Fruit fly (Drosophila melanogaster): ENCODE data around the gene CG16863.

The CG16863 gene

DNA sequence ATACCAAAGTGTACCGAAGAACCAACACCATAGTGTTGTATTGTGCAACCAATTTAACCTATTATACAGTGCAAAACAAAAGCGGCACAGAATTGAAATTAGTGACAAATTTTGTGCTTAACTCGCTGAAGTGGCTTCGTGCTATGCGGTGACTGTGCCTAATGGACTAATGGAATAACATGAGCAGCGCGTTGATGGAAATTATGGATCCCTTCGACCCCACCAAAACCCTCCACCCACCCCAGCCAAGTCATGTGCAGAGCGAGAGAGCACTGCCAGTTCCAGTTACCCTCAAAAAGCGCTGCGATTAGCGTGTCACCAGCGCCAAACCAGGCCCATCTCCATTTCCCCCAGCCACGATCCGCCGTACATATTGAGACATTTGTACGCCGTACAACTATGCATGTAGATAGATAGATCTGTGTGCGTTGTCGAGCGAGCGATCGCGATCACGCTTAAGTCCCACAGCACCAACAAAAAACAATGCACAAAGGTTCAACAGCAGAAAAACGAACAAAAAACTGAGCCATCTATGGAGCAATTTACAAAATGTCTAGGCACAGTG lies 11.4 kb downstream of the CG16863 start:
- no peak for TF ChIP-seq CTCF (optimal IDR thresholded peaks at IDR 0.05)
- TF ChIP-seq CG8478 (optimal IDR thresholded peaks at IDR 0.05), result no peak

DNA sequence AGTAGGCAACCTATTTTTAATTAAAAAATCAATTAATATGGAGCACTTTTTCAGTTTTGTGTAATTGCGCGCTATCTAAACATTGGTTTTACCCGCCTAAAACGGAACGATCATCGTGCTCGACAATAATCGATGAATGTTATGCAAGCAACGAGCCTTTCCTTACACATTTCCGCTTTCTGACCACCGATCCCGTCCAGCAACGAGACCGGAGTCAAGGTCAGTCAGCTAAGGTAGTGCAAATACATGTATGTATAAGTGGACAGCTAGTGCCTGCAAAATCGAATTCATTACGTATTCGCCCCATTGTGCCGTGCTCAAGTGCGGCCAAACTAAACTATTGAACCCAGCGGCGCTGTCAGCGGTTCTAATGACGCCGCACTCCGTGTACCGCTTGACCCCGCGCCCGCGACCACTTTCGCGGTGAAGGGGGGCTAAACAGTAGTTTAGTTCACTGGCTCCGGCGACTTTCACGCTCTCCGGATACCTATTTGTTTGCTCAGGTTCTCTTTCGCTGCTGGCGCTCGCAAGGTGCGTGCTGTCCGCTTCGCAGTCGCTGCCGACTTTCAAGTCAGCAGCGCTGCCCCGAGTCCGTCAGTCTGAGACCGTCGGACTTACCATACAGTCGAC lies 12.4 kb downstream of the CG16863 start, which contains the start of gene CAH1:
Gene CAH1, plus strand, starts transcription at position 595 of the 630 bp plus-strand sequence.
- no peak for TF ChIP-seq CTCF (optimal IDR thresholded peaks at IDR 0.05)
- TF ChIP-seq CG8478 (optimal IDR thresholded peaks at IDR 0.05), result no peak

DNA sequence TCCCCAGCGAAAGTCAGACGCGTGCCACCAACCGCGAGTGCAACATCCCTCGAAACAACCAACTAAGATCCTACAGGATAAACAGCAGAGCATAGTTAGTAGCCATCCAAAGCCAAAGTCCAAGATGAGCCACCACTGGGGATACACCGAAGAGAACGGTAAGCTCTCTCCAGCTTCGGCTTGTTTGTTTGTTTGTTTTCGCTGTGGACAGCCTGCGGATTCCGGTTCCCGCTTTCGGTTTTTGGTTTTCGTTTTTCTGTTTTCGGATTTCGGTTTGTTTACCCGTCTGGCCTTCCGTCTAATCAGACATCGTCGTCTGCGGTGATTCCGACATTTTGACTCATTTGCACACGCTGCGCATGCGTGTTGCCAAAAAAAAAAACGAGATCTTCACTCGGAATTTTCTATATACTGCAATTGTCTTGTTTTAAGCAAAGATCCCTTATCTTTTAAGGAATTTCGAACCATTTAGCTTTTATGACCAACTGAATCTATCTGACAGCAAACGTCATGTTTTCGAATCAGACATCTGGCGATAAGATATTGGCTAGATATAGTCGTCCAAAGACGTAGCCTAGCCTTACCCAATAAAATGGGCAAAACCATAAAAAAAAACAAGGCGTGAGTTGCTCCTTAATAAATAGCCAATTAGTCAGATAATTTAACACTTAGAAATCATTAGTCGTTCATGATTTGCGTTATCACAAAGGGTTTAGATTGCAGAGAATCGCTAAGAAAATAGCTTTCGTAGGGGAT lies 13.2 kb downstream of the CG16863 start:
- TF ChIP-seq CTCF (optimal IDR thresholded peaks at IDR 0.05), result no peak
- TF ChIP-seq CG8478 (optimal IDR thresholded peaks at IDR 0.05), result no peak

DNA sequence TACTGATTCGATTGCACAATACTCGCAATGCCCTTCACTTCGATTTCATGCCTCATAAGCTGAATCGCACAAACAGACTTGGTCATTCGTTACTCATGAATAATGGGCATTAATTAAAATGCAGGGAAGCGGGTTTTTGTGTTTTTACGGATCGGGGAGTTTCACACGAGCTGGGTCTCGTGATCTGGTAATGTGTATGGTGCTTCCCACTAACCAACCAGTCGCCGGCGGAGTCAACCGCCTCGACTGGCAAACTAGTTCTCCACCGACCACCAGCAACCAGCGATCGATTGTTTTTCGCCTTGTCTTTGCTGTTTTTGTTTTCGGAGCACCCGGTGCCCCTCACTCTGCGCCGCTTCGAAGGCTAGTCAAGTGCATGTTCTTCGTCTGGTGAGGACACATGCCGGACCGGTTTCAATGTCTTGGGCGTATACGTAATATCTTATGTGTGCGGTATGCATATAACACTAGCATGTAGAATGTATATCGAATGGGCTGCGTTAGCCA lies 13.9 kb downstream of the CG16863 start:
- TF ChIP-seq CG8478 (optimal IDR thresholded peaks at IDR 0.05) (no peak), CTCF (optimal IDR thresholded peaks at IDR 0.05) (no peak)

DNA sequence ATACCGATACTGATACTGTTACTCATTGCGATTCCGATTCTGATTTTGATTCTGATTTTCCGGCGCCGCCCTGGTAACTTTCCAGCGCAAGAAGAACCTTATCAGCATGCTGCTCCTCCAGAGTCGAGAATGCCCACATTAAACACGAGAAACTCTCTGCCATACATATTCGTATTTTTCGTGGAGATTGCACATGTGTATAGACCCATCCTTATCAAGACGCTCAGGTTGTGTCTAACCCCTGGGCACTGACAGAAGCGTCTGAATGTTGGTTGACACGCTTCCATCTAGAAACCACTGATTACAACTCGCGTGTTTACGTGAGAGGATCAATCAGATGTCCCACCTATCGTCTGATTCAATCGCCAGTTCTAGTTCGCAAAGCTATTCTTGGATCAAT lies 14.4 kb downstream of the CG16863 start:
- no peak for TF ChIP-seq CG8478 (optimal IDR thresholded peaks at IDR 0.05)

DNA sequence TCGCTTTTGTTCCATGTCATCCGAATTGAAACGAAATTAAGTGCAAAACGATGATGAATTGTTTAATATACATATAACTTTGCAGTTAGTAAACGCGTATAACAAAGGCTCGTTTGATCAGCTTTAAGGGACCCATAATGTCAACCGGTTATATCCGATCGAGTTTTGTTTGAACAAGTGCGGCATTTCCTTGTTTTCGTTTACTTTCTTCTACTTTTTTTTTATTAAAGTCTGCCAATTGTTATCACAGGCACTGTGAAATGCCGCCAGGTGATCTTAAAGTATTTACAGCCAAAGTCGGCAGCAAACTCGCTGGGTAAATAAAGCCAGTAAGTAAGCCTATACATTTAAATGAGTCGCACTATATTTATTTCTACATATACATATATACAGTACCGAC lies 16.3 kb downstream of the CG16863 start:
- TF ChIP-seq CTCF (optimal IDR thresholded peaks at IDR 0.05) (no peak), CG8478 (optimal IDR thresholded peaks at IDR 0.05) (no peak)

DNA sequence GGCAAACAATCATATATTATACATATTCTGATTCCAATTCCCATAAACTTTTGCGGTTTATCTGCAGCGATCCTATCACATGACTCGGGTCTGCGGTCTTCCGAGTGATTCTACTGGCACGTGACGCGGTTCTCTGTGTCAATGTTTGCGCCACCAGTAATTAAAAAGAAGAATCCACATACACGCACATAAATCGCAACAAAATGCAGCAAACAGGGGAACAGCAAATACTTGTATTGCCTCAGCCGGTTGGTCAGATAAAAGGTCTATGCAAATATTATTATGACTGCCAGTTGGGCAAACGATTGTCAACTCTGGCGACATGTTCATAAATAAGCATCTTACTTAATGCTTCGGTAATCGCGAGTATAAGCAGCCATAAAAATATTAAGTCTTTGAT lies 17.2 kb downstream of the CG16863 start:
- no peak for TF ChIP-seq CG8478 (optimal IDR thresholded peaks at IDR 0.05)
- TF ChIP-seq CTCF (optimal IDR thresholded peaks at IDR 0.05), result no peak

DNA sequence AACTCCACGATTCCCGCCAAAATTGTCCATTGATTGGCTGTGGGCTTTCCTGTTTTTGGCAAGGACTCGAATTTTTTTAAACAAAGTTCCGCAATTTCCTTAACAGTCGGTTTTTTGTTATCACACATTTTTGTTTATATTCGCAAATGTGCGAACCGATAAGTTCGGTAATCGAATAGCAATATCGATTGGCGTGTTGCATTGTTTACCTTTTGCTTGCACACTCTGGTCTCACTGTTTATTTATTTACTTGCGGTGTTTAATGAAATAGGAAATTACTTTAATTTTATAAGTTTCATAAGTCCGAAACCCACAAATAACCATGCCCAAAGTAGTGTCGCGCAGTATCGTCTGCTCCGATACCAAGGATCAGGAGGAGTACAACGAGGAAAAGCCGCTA lies 20.6 kb downstream of the CG16863 start, which contains the start of the genes Adat1 and CG16865:
Gene Adat1, minus strand, starts transcription at position 152 of the 400 bp plus-strand sequence.
Gene CG16865, plus strand, starts transcription at position 200 of the 400 bp plus-strand sequence.
- TF ChIP-seq CTCF (optimal IDR thresholded peaks at IDR 0.05) (peak in 1 of 2 experiments; percentile 12), CG8478 (optimal IDR thresholded peaks at IDR 0.05) (no peak)

DNA sequence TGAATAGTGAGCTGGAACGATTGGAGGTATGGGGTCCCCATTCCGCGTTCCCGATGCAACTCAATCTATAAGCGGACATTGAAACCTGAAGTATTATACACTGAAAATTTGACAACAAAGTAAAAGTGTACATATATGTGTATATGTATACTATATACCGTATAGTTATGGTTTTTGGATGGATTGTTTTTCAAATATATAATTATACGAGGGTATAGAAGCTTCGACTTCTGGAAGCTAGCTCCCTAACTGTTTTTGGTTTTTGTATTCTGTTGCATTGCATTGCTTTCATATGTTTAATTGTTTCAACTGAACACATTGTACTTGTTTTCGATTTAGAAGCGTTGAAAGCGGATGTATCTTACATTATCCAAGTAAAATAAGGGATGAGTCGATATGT lies 22.4 kb downstream of the CG16863 start, which contains the start of gene CG16888:
Gene CG16888, minus strand, starts transcription at position 101 of the 400 bp plus-strand sequence.
- no peak for TF ChIP-seq CTCF (optimal IDR thresholded peaks at IDR 0.05)
- TF ChIP-seq CG8478 (optimal IDR thresholded peaks at IDR 0.05), result no peak

DNA sequence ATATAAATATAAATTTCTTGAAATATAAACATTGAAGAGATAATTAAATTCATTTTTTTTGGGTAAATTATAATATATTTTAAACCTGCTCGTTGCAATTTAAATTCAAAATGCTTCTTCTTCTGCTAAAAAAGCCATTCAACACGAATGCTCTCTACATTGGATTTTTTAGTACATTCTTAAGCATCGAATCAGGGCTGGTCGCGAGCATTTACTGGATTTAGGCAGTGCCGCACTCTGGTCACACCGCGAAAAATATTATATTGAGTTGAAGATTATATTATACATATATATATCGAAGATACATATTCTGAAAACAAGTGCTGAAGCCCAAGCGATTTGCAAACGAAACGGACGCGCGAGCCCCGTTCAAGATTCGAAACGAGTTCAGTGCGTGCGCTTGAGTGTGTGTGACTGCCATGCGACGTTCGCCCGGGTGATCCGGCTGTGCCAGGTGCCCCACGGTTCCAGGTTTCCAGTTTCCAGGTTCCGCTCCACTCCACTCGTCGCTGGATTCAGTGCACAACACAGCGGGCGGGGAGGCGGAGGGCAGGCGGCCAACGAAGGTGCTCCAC lies 22.9 kb downstream of the CG16863 start, which contains the start of gene Sos:
Gene Sos, plus strand, starts transcription at position 213 of the 575 bp plus-strand sequence.
- TF ChIP-seq CTCF (optimal IDR thresholded peaks at IDR 0.05) (no peak), CG8478 (optimal IDR thresholded peaks at IDR 0.05) (no peak)

DNA sequence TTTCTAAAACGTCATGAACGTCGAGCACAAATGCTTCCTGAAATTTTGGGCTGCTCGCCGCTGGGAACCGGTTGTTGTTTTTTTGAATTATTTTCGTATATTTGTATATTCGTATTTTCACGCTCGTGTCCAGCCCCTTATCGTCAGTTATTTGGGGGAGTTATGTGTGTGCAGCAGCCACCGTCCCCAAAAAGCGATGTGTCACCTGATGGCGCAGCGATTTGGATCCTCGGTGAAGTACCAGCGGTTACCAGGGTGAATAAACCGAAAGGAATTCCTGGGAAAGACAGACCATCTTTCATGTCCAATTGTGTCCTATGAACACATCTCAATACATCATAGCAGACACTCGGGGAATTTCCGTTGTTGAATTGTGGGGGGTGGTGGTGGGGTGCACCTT lies 29.4 kb downstream of the CG16863 start:
- TF ChIP-seq CTCF (optimal IDR thresholded peaks at IDR 0.05) (no peak), CG8478 (optimal IDR thresholded peaks at IDR 0.05) (no peak)

DNA sequence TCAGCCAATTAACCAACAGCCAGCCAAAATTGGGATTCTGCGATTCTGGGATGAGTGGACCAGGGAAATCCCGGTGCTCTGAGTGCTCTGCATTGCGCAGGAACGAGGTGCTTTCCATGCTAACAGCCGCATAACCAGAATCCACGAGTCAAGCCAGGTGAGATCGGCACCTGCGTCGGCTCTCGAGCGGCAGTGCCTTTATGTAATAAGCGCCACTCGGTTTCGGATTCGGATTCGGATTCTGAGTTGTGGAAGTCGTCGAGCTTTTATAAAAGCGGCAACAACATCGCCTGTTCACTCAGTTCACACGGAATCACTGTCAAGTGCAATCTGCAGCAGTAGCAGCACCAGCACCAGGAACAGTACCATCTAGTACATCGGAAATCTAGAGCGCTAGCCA lies 30.2 kb downstream of the CG16863 start, which contains the start of gene b:
Gene b, plus strand, starts transcription at position 301 of the 400 bp plus-strand sequence.
- TF ChIP-seq CG8478 (optimal IDR thresholded peaks at IDR 0.05), result no peak
- no peak for TF ChIP-seq CTCF (optimal IDR thresholded peaks at IDR 0.05)

DNA sequence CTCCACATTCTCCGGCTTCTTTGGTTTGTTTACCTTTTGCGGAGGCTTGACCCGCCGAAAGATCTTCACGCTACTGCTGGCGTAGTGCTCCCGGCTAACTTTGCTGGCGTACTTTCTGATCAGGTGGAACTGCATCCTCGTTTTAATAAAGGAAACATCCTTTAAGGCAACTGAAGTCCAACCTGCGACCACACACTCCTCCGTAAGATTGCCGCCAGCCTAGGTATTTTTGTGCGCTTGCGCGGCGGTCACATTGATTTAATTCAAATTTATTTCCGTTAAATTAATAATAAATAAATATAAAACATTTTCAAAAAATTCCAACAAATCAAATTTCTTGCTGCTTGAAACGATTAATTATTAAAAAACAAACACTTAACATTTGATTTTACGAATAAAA lies 36.8 kb downstream of the CG16863 start, which contains the start of gene PolG1:
Gene PolG1, minus strand, starts transcription at position 216 of the 400 bp plus-strand sequence.
- TF ChIP-seq CG8478 (optimal IDR thresholded peaks at IDR 0.05), result no peak
- no peak for TF ChIP-seq CTCF (optimal IDR thresholded peaks at IDR 0.05)

DNA sequence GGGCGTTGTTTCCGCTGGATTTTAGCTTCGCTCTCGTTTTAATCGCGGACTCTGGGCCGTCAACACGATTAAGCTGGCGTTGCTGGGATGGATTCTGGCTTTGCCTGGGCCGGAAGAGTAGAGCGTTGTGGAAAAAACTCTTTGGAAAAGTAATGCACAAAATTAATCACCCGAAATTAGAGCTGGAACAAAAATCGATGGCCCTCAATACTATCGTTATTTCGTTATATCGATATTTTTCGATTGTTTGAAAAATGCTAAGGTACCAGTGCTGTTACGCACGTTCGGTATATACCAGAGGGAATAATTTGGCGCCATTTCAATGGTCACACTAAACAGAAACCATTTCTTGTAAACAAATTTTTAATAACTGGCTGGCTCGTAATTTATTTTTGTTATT lies 38.8 kb downstream of the CG16863 start, which contains the start of the genes Arpc1 and Orc5:
Gene Arpc1, minus strand, starts transcription at position 202 of the 400 bp plus-strand sequence.
Gene Orc5, plus strand, starts transcription at position 298 of the 400 bp plus-strand sequence.
- no peak for TF ChIP-seq CG8478 (optimal IDR thresholded peaks at IDR 0.05)
- TF ChIP-seq CTCF (optimal IDR thresholded peaks at IDR 0.05), result peak in 1 of 2 experiments; percentile 8

DNA sequence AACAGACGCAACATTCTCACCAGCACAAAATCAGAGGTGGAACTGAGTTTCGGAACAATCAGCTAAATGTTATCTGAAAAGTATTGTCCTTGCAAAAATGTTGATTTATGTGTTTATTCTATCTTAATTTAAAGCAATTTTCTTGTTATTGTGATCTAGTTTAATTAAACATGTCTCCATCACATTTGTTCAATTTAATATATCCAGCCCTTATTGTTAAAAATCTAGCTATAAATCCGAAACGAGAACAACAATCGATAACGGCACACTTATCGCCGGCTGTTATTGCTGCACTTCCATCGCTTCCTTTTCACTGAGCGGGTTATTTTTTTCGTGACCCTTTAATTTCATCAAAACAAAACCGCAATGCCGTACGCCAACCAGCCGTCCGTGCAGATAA lies 42.3 kb downstream of the CG16863 start, which contains the start of the genes GatC, PolG2 and Polr2C:
Gene GatC, minus strand, starts transcription at position 48 of the 400 bp plus-strand sequence.
Gene PolG2, minus strand, starts transcription at position 48 of the 400 bp plus-strand sequence.
Gene Polr2C, plus strand, starts transcription at position 280 of the 400 bp plus-strand sequence.
- TF ChIP-seq CG8478 (optimal IDR thresholded peaks at IDR 0.05), result no peak
- no peak for TF ChIP-seq CTCF (optimal IDR thresholded peaks at IDR 0.05)

Data from S2 (cell line).